Fruit fly (Drosophila melanogaster): Measurements from ENCODE around the gene Hsp67Bc.

Gene Hsp67Bc

DNA sequence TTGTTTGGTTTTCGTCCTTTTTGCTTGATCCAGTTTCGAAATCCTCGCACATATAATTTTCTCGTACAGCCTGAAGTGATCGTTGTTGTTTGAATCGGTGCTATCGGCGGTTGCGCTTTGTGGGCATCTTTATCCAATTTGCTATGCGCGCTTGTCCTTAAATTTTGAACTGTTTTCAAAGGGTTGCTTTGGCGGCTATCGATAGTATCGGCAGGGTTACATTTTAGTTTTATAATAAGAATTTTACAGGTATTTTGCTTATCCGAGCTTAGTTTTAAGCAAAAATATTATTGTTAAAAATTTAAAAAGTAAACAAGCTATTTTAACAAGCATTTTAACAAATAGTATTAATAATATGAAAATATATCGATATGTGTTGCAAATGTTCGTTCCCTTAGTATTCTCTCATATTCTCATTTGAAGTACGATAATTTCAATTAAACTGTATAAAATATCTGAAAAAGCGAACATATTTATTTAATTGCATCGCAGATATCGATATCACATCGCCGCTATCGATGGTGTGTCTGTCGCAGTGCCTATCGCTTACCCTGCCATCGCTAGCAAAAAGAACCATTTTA, 5.4 kb downstream of the Hsp67Bc start, which contains the start of the genes Klp67A and CG4452 (continued):
- TF ChIP-seq CG3847 (GFP tag; IDR thresholded peaks at IDR 0.05) (peak; percentile 39; the same call in 1 of the 2 replicates), sd (tag; optimal IDR thresholded peaks at IDR 0.05) (no peak), CG13296 (GFP tag; optimal IDR thresholded peaks at IDR 0.05) (peak; percentile 17), CG11695 (GFP tag; IDR thresholded peaks at IDR 0.05) (no peak), CG11456 (GFP tag; IDR thresholded peaks at IDR 0.05) (0 out of 3 replicates have a peak, but pooled peaks have one; percentile 4), E2f2 (GFP tag; IDR thresholded peaks at IDR 0.05) (peak; percentile 69; the same call in 1 of the 2 replicates), CG12391 (tag; optimal IDR thresholded peaks at IDR 0.05) (peak; percentile 76), crol (GFP tag; IDR thresholded peaks at IDR 0.05) (no peak), gem (tag; optimal IDR thresholded peaks at IDR 0.05) (no peak), pho (GFP tag; optimal IDR thresholded peaks at IDR 0.05) (peak; percentile 43), dimm (GFP tag; IDR thresholded peaks at IDR 0.05) (no peak), al (GFP tag; IDR thresholded peaks at IDR 0.05) (0 out of 2 replicates have a peak, but pooled peaks have one; percentile 34), CG2889 (GFP tag; IDR thresholded peaks at IDR 0.05) (0 out of 3 replicates have a peak, but pooled peaks have one; percentile 45), CG10267 (tag; optimal IDR thresholded peaks at IDR 0.05) (peak; percentile 75), H15 (GFP tag; IDR thresholded peaks at IDR 0.05) (no peak), lov (optimal IDR thresholded peaks at IDR 0.05) (no peak), lov (GFP tag; IDR thresholded peaks at IDR 0.05) (no peak), CG13775 (GFP tag; optimal IDR thresholded peaks at IDR 0.05) (peak; percentile 73), aop (GFP tag; IDR thresholded peaks at IDR 0.05) (no peak), hb (GFP tag; IDR thresholded peaks at IDR 0.05; ENCODE audit: partially characterized antibody) (peak; percentile 92; the same call in 2 of the 3 replicates), CG2199 (GFP tag; IDR thresholded peaks at IDR 0.05) (no peak), cas (GFP tag; IDR thresholded peaks at IDR 0.05) (no peak), fd64A (GFP tag; optimal IDR thresholded peaks at IDR 0.05) (no peak), ftz-f1 (GFP tag; optimal IDR thresholded peaks at IDR 0.05) (no peak), zfh2 (GFP tag; optimal IDR thresholded peaks at IDR 0.05) (peak; percentile 25), CG15696 (tag; optimal IDR thresholded peaks at IDR 0.05) (peak; percentile 37), Rfx (GFP tag; IDR thresholded peaks at IDR 0.05) (peak; percentile 52), CG2116 (GFP tag; optimal IDR thresholded peaks at IDR 0.05) (peak; percentile 100), sens-2 (GFP tag; IDR thresholded peaks at IDR 0.05) (no peak), amos (GFP tag; IDR thresholded peaks at IDR 0.05; ENCODE audit: partially characterized antibody) (peak; percentile 87), fru (optimal IDR thresholded peaks at IDR 0.05) (no peak), stc (GFP tag; IDR thresholded peaks at IDR 0.05) (no peak), gsb-n (tag; optimal IDR thresholded peaks at IDR 0.05) (peak; percentile 62), CG4404 (GFP tag; IDR thresholded peaks at IDR 0.05) (peak; percentile 30; the same call in 1 of the 2 replicates), E2f1 (GFP tag; IDR thresholded peaks at IDR 0.05) (no peak), CG8290 (GFP tag; optimal IDR thresholded peaks at IDR 0.05) (peak; percentile 43), CG8290 (tag; optimal IDR thresholded peaks at IDR 0.05) (peak in 1 of 2 experiments; percentile 63), ranshi (GFP tag; IDR thresholded peaks at IDR 0.05) (no peak), Doc2 (GFP tag; IDR thresholded peaks at IDR 0.05) (no peak), HLH3B (GFP tag; IDR thresholded peaks at IDR 0.05) (no peak), CG6654 (GFP tag; optimal IDR thresholded peaks at IDR 0.05) (no peak), CG17802 (tag; optimal IDR thresholded peaks at IDR 0.05) (no peak), B-H1 (GFP tag; IDR thresholded peaks at IDR 0.05) (no peak), nau (GFP tag; optimal IDR thresholded peaks at IDR 0.05) (no peak), CG7786 (GFP tag; optimal IDR thresholded peaks at IDR 0.05) (no peak), bab2 (GFP tag; optimal IDR thresholded peaks at IDR 0.05) (peak; percentile 20), btn (GFP tag; optimal IDR thresholded peaks at IDR 0.05) (no peak), Chrac-16 (GFP tag; optimal IDR thresholded peaks at IDR 0.05) (no peak), Rx (GFP tag; IDR thresholded peaks at IDR 0.05) (no peak), Taf1 (GFP tag; IDR thresholded peaks at IDR 0.05) (no peak), CG6175 (GFP tag; IDR thresholded peaks at IDR 0.05) (no peak), dmrt11E (tag; optimal IDR thresholded peaks at IDR 0.05) (peak; percentile 63), z (GFP tag; IDR thresholded peaks at IDR 0.05) (no peak)

All from whole organism, embryonic.